Worm (Caenorhabditis elegans): ENCODE data around the gene C07G2.5.

DNA sequence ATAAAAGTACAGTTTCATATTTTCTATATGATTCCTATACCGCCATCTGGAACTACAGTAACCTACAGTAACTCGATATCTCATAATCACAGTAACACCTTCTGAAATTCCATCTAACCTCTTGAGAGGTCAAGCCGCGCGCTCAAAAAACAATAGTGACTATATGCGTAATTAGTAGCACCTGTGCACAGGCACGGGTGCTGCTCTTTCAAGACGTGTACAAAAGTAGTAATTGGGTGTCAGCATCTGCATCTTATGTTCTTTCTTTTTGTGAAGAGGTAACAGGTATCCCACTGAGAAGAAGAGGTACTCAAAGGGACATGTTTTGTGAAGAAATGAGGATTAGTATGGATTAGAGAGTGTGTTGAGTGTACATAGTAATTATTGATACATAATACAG lies 37.5 kb downstream of the C07G2.5 start:
- no peak for TF ChIP-seq snpc-4 (tag; optimal IDR thresholded peaks at IDR 0.05)
- TF ChIP-seq lin-15B (tag; optimal IDR thresholded peaks at IDR 0.05) = no peak
- no peak for TF ChIP-seq unc-39 (tag; optimal IDR thresholded peaks at IDR 0.05)
- no peak for TF ChIP-seq sea-2 (GFP tag; optimal IDR thresholded peaks at IDR 0.05)
- no peak for TF ChIP-seq pha-4 (tag; optimal IDR thresholded peaks at IDR 0.05)
- TF ChIP-seq ceh-82 (tag; optimal IDR thresholded peaks at IDR 0.05) = no peak
- no peak for TF ChIP-seq tbx-2 (tag; optimal IDR thresholded peaks at IDR 0.05)
- TF ChIP-seq skn-1 (tag; optimal IDR thresholded peaks at IDR 0.05) = no peak
- no peak for TF ChIP-seq elt-3 (tag; optimal IDR thresholded peaks at IDR 0.05)
- no peak for TF ChIP-seq elt-1 (tag; optimal IDR thresholded peaks at IDR 0.05)
- TF ChIP-seq jun-1 (tag; optimal IDR thresholded peaks at IDR 0.05) = no peak
- TF ChIP-seq lin-39 (tag; optimal IDR thresholded peaks at IDR 0.05) = no peak
- no peak for TF ChIP-seq elt-2 (tag; optimal IDR thresholded peaks at IDR 0.05)
